Fruit fly (Drosophila melanogaster) whole organism, pupa: Measurements from ENCODE around the gene Acat1.

Experiments
- CG13204 ChIP-seq: fragments of 200-800 bp; sonication (Bioruptor generic); optimal IDR thresholded peaks from 2 replicates; lab custom pipeline; 2018; ENCODE audit warnings: missing biosample characterization, mild to moderate bottlenecking, missing genetic modification characterization, moderate library complexity
- CG32121 ChIP-seq: fragments of 200-800 bp; sonication (Bioruptor generic); IDR thresholded peaks from 2 replicates; pipeline ENCODE4 v1.3.6; 2022; ENCODE audit warnings: missing biosample characterization, missing genetic modification characterization
- CG34367 ChIP-seq: fragments of 200-800 bp; sonication (Bioruptor generic); optimal IDR thresholded peaks from 2 replicates; lab custom pipeline; 2018; ENCODE audit warnings: missing biosample characterization, mild to moderate bottlenecking, missing genetic modification characterization
- CG4496 ChIP-seq: fragments of 200-800 bp; sonication (Bioruptor generic); IDR thresholded peaks from 3 replicates; pipeline ENCODE4 v1.3.6; 2022; ENCODE audit warnings: missing biosample characterization, missing genetic modification characterization
- EcR ChIP-seq: fragments of 200-800 bp; sonication (Bioruptor generic); optimal IDR thresholded peaks from 3 replicates; lab custom pipeline; 2019; ENCODE audit warnings: missing biosample characterization, missing genetic modification characterization, mild to moderate bottlenecking, moderate library complexity, missing genetic modification reagents
- Pif1A ChIP-seq: fragments of 200-800 bp; sonication (Bioruptor generic); optimal IDR thresholded peaks from 3 replicates; lab custom pipeline; 2016; ENCODE audit warnings: missing biosample characterization, missing genetic modification characterization
- fd96Ca ChIP-seq: fragments of 200-800 bp; sonication (Bioruptor generic); IDR thresholded peaks from 3 replicates; pipeline ENCODE4 v1.3.6; 2022; ENCODE audit warnings: missing biosample characterization, missing genetic modification characterization
- gl ChIP-seq: fragments of 200-800 bp; sonication (Bioruptor generic); optimal IDR thresholded peaks from 2 replicates; lab custom pipeline; 2018; ENCODE audit warnings: missing biosample characterization, mild to moderate bottlenecking, missing genetic modification characterization

dm6 chrX:7866868-7867267, 21.7 kb downstream of the Acat1 start, which contains the start of gene Ir7b:
- no peak for TF ChIP-seq CG34367
- no peak for TF ChIP-seq CG4496 (GFP tag; lab: Robert Waterston, UW)
- no peak for TF ChIP-seq fd96Ca (GFP tag; lab: Robert Waterston, UW)
- no peak for TF ChIP-seq gl (tag; lab: Kevin White, UChicago)
- TF ChIP-seq CG32121 (GFP tag; lab: Robert Waterston, UW): no peak
- no peak for TF ChIP-seq CG13204 (GFP tag; lab: Kevin White, UChicago)
- no peak for TF ChIP-seq EcR (GFP tag; lab: Kevin White, UChicago)
- no peak for TF ChIP-seq Pif1A (GFP tag; lab: Kevin White, UChicago)
